Worm (Caenorhabditis elegans) whole organism, L4 larva: ENCODE data around the gene vms-1.

Experiments
- Y105C5A.15 ChIP-seq: fragments of 200-800 bp; sonication (Bioruptor generic); IDR thresholded peaks from 2 replicates; pipeline ENCODE4 v1.3.6; 2022; ENCODE audit warnings: missing genetic modification characterization, missing compliant biosample characterization
- fos-1 ChIP-seq: fragments of 150-350 bp; optimal IDR thresholded peaks from 2 replicates; lab custom pipeline; 2014; ENCODE audit warnings: missing biosample characterization, missing genetic modification characterization
- ztf-11 ChIP-seq: fragments of 150-350 bp; optimal IDR thresholded peaks from 2 replicates; lab custom pipeline; 2014; ENCODE audit warnings: missing biosample characterization, missing genetic modification characterization

DNA sequence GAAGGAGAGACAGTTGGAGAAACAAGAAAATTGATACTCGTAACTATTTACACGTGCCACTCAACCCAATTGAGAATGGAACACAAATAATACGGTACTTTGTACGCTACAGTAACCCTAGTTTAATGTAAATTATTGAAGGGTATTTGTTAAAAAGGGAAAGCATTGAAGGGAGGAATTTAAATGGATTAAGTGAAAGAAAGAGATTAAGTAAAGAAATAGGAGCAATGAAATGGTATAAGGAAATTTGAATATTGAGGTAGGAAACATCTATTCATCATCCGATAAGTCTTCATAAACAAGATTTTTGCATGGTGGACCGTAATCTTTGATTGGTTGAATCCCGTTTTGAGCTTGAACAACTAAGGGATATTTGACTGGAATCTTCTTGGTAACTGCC is 23.0 kb downstream of the vms-1 start:
- TF ChIP-seq Y105C5A.15 (GFP tag; lab: Robert Waterston, UW) (no peak), fos-1 (tag; lab: Kevin White, UChicago) (no peak), ztf-11 (tag; lab: Kevin White, UChicago) (no peak)
